Worm (Caenorhabditis elegans): Measurements from ENCODE around the gene F57C2.5.

F57C2.5 gene

ce11 chrII:14492592-14493196, 35.3 kb downstream of the F57C2.5 start:
- 0 out of 2 replicates have a peak, but pooled peaks have one; percentile 4 for TF ChIP-seq lin-26 (GFP tag; IDR thresholded peaks at IDR 0.05)
- no peak for TF ChIP-seq snpc-3.4 (tag; optimal IDR thresholded peaks at IDR 0.05)
- peak in 1 of 3 experiments; percentile 15 for TF ChIP-seq lin-35 (GFP tag; optimal IDR thresholded peaks at IDR 0.05)
- peak; percentile 69 for TF ChIP-seq ama-1 (optimal IDR thresholded peaks at IDR 0.05)
- TF ChIP-seq ama-1 (GFP tag; optimal IDR thresholded peaks at IDR 0.05) = no peak

ce11 chrII:14489407-14489806, 38.6 kb downstream of the F57C2.5 start, which contains the start of gene vnut-1:
Gene vnut-1 (plus strand): TSS chrII:14489802.
- peak; percentile 5 for TF ChIP-seq lin-40 (tag; optimal IDR thresholded peaks at IDR 0.05)
- peak; percentile 24 for TF ChIP-seq ztf-18 (tag; optimal IDR thresholded peaks at IDR 0.05)
- TF ChIP-seq egrh-3 (GFP tag; IDR thresholded peaks at IDR 0.05) = no peak
- peak; percentile 72 for TF ChIP-seq nhr-80 (tag; optimal IDR thresholded peaks at IDR 0.05)

- TF ChIP-seq ztf-26 (tag; optimal IDR thresholded peaks at IDR 0.05) = no peak
- TF ChIP-seq nfya-1 (tag; optimal IDR thresholded peaks at IDR 0.05; ENCODE audit: borderline replicate concordance, insufficient read depth) = no peak
- no peak for TF ChIP-seq rcor-1 (GFP tag; IDR thresholded peaks at IDR 0.05)
- TF ChIP-seq F23B12.7 (tag; optimal IDR thresholded peaks at IDR 0.05; ENCODE audit: insufficient read depth) = peak; percentile 50
- TF ChIP-seq dox-1 (GFP tag; IDR thresholded peaks at IDR 0.05) = peak; percentile 61
- TF ChIP-seq gei-17 (GFP tag; optimal IDR thresholded peaks at IDR 0.05) = no peak
- peak; percentile 4 for TF ChIP-seq xnd-1 (tag; optimal IDR thresholded peaks at IDR 0.05)
- no peak for TF ChIP-seq rpc-1 (optimal IDR thresholded peaks at IDR 0.05)
- TF ChIP-seq rpc-1 (tag; optimal IDR thresholded peaks at IDR 0.05) = no peak
- no peak for TF ChIP-seq ztf-28 (GFP tag; IDR thresholded peaks at IDR 0.05)
- TF ChIP-seq snpc-4 (GFP tag; optimal IDR thresholded peaks at IDR 0.05) = no peak
- TF ChIP-seq snpc-4 (tag; optimal IDR thresholded peaks at IDR 0.05) = peak in 3 of 4 experiments; percentile 5 to 44 (median 16)
- no peak for TF ChIP-seq tbx-9 (tag; optimal IDR thresholded peaks at IDR 0.05; ENCODE audit: borderline replicate concordance)
- TF ChIP-seq Y79H2A.3 (GFP tag; conservative IDR thresholded peaks at IDR 0.05) = no peak
- TF ChIP-seq pha-4 (tag; optimal IDR thresholded peaks at IDR 0.05) = no peak
- peak in 1 of 3 experiments; percentile 81 for TF ChIP-seq lin-35 (GFP tag; optimal IDR thresholded peaks at IDR 0.05)
- TF ChIP-seq ceh-58 (GFP tag; IDR thresholded peaks at IDR 0.05) = no peak
- TF ChIP-seq B0336.3 (GFP tag; IDR thresholded peaks at IDR 0.05) = peak; percentile 76; the same call in 1 of the 2 replicates
- TF ChIP-seq ccch-3 (GFP tag; optimal IDR thresholded peaks at IDR 0.05) = no peak
- no peak for TF ChIP-seq hlh-12 (tag; optimal IDR thresholded peaks at IDR 0.05)
- TF ChIP-seq ztf-3 (GFP tag; optimal IDR thresholded peaks at IDR 0.05) = no peak
- TF ChIP-seq mes-4 (tag; optimal IDR thresholded peaks at IDR 0.05) = no peak
- no peak for TF ChIP-seq C17E4.6 (GFP tag; IDR thresholded peaks at IDR 0.05)
- TF ChIP-seq somi-1 (GFP tag; optimal IDR thresholded peaks at IDR 0.05) = no peak
- no peak for TF ChIP-seq hrde-1 (tag; optimal IDR thresholded peaks at IDR 0.05; ENCODE audit: borderline replicate concordance)
- peak; percentile 54 for TF ChIP-seq cebp-1 (GFP tag; IDR thresholded peaks at IDR 0.05)
- TF ChIP-seq cebp-1 (tag; optimal IDR thresholded peaks at IDR 0.05) = peak; percentile 94
- no peak; the same call in 1 of the 2 replicates for TF ChIP-seq madf-8 (GFP tag; conservative IDR thresholded peaks at IDR 0.05)
- TF ChIP-seq Y53G8AR.9 (GFP tag; conservative IDR thresholded peaks at IDR 0.05) = no peak
- TF ChIP-seq unc-62 (GFP tag; optimal IDR thresholded peaks at IDR 0.05) = no peak
- TF ChIP-seq lin-26 (GFP tag; IDR thresholded peaks at IDR 0.05) = no peak
- no peak for TF ChIP-seq Y56A3A.18 (GFP tag; IDR thresholded peaks at IDR 0.05)
- TF ChIP-seq Y53F4B.3 (GFP tag; IDR thresholded peaks at IDR 0.05) = no peak
- no peak for TF ChIP-seq snpc-1.3 (tag; optimal IDR thresholded peaks at IDR 0.05; ENCODE audit: insufficient read depth)
- TF ChIP-seq chd-7 (tag; optimal IDR thresholded peaks at IDR 0.05) = no peak
- no peak for TF ChIP-seq F55B11.4 (tag; optimal IDR thresholded peaks at IDR 0.05; ENCODE audit: borderline replicate concordance, insufficient read depth)
- peak; percentile 56 for TF ChIP-seq lin-40 (tag; optimal IDR thresholded peaks at IDR 0.05)
- no peak for TF ChIP-seq akir-1 (GFP tag; optimal IDR thresholded peaks at IDR 0.05)
- TF ChIP-seq K12H6.12 (tag; optimal IDR thresholded peaks at IDR 0.05) = no peak
Measured at ce11 chrII:14488661-14489060, 39.4 kb downstream of the F57C2.5 start, which contains the start of gene usp-14. Gene usp-14 (minus strand): TSS chrII:14488688.

All from whole organism, young adult.